Worm (Caenorhabditis elegans) whole organism, L4 larva: ENCODE results near the gene gly-14.

Source experiments
- aly-2 ChIP-seq: sonication (generic microtip); optimal IDR thresholded peaks from 2 replicates; lab custom pipeline; 2018; ENCODE audit warnings: missing biosample characterization, missing genetic modification characterization
- arid-1 ChIP-seq: fragments of 200-800 bp; sonication (Bioruptor generic); conservative IDR thresholded peaks from 2 replicates; pipeline ENCODE4 v1.3.6; 2022; ENCODE audit warnings: missing genetic modification reagents, missing genetic modification characterization, missing compliant biosample characterization
- fkh-10 ChIP-seq: fragments of 150-350 bp; optimal IDR thresholded peaks from 2 replicates; lab custom pipeline; 2014; ENCODE audit warnings: missing biosample characterization, missing genetic modification reagents, missing genetic modification characterization
- mdl-1 ChIP-seq, 2 experiments: fragments of 150-350 bp in 1 of 2; sonication (generic microtip) in 1 of 2; optimal IDR thresholded peaks; 2 replicates each; lab custom pipeline; 2014 to 2017; ENCODE audit warnings: missing biosample characterization in 2 of 2, missing genetic modification characterization in 2 of 2
- pha-4 ChIP-seq, 2 experiments: fragments of 150-350 bp in 1 of 2; fragments of 200-800 bp in 1 of 2; sonication (Bioruptor generic) in 1 of 2; IDR thresholded peaks in 1 of 2; optimal IDR thresholded peaks in 1 of 2; 2 replicates each; pipeline versions ENCODE4 v1.3.6 to Lab custom; 2014 to 2022; ENCODE audit warnings: missing genetic modification characterization in 2 of 2, missing genetic modification reagents in 2 of 2, missing biosample characterization in 1 of 2, missing compliant biosample characterization in 1 of 2
- unc-62 ChIP-seq, 3 experiments: fragments of 150-350 bp in 1 of 3; sonication (generic microtip); optimal IDR thresholded peaks in 2 of 3; peaks in 1 of 3; 1 replicate in 1 of 3; 2 replicates in 2 of 3; lab custom pipeline; 2014 to 2017; ENCODE audit warnings: missing biosample characterization in 3 of 3, missing genetic modification characterization in 3 of 3, missing genetic modification reagents in 3 of 3, missing genotype in 1 of 3
- vab-7 ChIP-seq: fragments of 200-800 bp; sonication (Bioruptor generic); IDR thresholded peaks from 2 replicates; pipeline ENCODE4 v1.3.6; 2022; ENCODE audit warnings: missing genetic modification reagents, missing genetic modification characterization, missing compliant biosample characterization
- ztf-11 ChIP-seq: fragments of 150-350 bp; optimal IDR thresholded peaks from 2 replicates; lab custom pipeline; 2014; ENCODE audit warnings: missing biosample characterization, missing genetic modification characterization

- TF ChIP-seq fkh-10 (GFP tag; lab: Kevin White, UChicago), result no peak
- no peak for TF ChIP-seq aly-2 (tag; lab: Kevin White, UChicago)
- no peak for TF ChIP-seq vab-7 (GFP tag; lab: Robert Waterston, UW)
- no peak for TF ChIP-seq mdl-1 (tag; optimal IDR thresholded peaks at IDR 0.05; lab: Kevin White, UChicago)
- no peak for TF ChIP-seq pha-4 (GFP tag; IDR thresholded peaks at IDR 0.05; lab: Robert Waterston, UW)
- TF ChIP-seq pha-4 (tag; optimal IDR thresholded peaks at IDR 0.05; lab: Kevin White, UChicago), result no peak
- no peak for TF ChIP-seq ztf-11 (tag; lab: Kevin White, UChicago)
- TF ChIP-seq arid-1 (GFP tag; lab: Robert Waterston, UW), result no peak
- no peak for TF ChIP-seq unc-62 (GFP tag; optimal IDR thresholded peaks at IDR 0.05 in 1 of 2; lab: Kevin White, UChicago)
- no peak for TF ChIP-seq unc-62 (tag; optimal IDR thresholded peaks at IDR 0.05; lab: Kevin White, UChicago)
These were observed 18.0 kb downstream of the gly-14 start for ce11 chrIII:3475014-3475413.
